Fruit fly (Drosophila melanogaster) whole organism, embryonic: ENCODE measurements around the gene Fer3HCH.

ENCODE experiments used
- ATbp ChIP-seq: fragments of 200-800 bp; sonication (Bioruptor generic); optimal IDR thresholded peaks from 2 replicates; lab custom pipeline; 2017; ENCODE audit warnings: missing biosample characterization, mild to moderate bottlenecking, missing genetic modification characterization, missing genetic modification reagents
- Aef1 ChIP-seq: fragments of 200-800 bp; sonication (Bioruptor generic); IDR thresholded peaks from 3 replicates; pipeline ENCODE4 v1.3.6; 2022; ENCODE audit warnings: missing biosample characterization, missing genetic modification characterization
- C15 ChIP-seq: fragments of 200-800 bp; sonication (Bioruptor generic); IDR thresholded peaks from 3 replicates; pipeline ENCODE4 v1.3.6; 2022; ENCODE audit warnings: missing biosample characterization, missing genetic modification characterization
- CG10321 ChIP-seq: fragments of 200-800 bp; sonication (Bioruptor generic); IDR thresholded peaks from 2 replicates; pipeline ENCODE4 v1.3.6; 2022; ENCODE audit warnings: missing biosample characterization, missing genetic modification characterization
- CG11456 ChIP-seq: fragments of 200-800 bp; sonication (Bioruptor generic); IDR thresholded peaks from 3 replicates; pipeline ENCODE4 v1.3.6; 2022; ENCODE audit warnings: missing biosample characterization, missing genetic modification characterization
- CG12391 ChIP-seq: fragments of 200-800 bp; sonication (Bioruptor generic); optimal IDR thresholded peaks from 3 replicates; lab custom pipeline; 2018; ENCODE audit warnings: missing biosample characterization, mild to moderate bottlenecking, missing genetic modification characterization, moderate library complexity
- CG13624 ChIP-seq: fragments of 200-800 bp; sonication (Bioruptor generic); optimal IDR thresholded peaks from 2 replicates; lab custom pipeline; 2016; ENCODE audit warnings: missing biosample characterization, missing genetic modification characterization
- CG13894 ChIP-seq: fragments of 200-800 bp; sonication (Bioruptor generic); optimal IDR thresholded peaks from 3 replicates; lab custom pipeline; 2018; ENCODE audit warnings: missing biosample characterization, mild to moderate bottlenecking, missing genetic modification characterization, moderate library complexity
- CG14014 ChIP-seq: fragments of 200-800 bp; sonication (Bioruptor generic); IDR thresholded peaks from 2 replicates; pipeline ENCODE4 v1.3.6; 2022; ENCODE audit warnings: missing biosample characterization, missing genetic modification characterization
- CG16779 ChIP-seq: fragments of 200-800 bp; sonication (Bioruptor generic); IDR thresholded peaks from 2 replicates; pipeline ENCODE4 v1.3.6; 2022; ENCODE audit warnings: missing biosample characterization, missing genetic modification characterization
- CG16813 ChIP-seq: fragments of 200-800 bp; sonication (Bioruptor generic); IDR thresholded peaks from 3 replicates; pipeline ENCODE4 v1.3.6; 2022; ENCODE audit warnings: missing biosample characterization, missing genetic modification characterization; ENCODE audit not compliant: partially characterized antibody
- CG17829 ChIP-seq: fragments of 200-800 bp; optimal IDR thresholded peaks from 2 replicates; lab custom pipeline; 2019; ENCODE audit warnings: missing biosample characterization, mild to moderate bottlenecking, missing genetic modification characterization, moderate library complexity
- CG32767 ChIP-seq: fragments of 200-800 bp; sonication (Bioruptor generic); IDR thresholded peaks from 2 replicates; pipeline ENCODE4 v1.3.6; 2022; ENCODE audit warnings: missing biosample characterization, missing genetic modification characterization
- CG4282 ChIP-seq: fragments of 200-800 bp; sonication (Bioruptor generic); optimal IDR thresholded peaks from 2 replicates; lab custom pipeline; 2016; ENCODE audit warnings: missing biosample characterization, missing genetic modification characterization
- CG4424 ChIP-seq: fragments of 200-800 bp; sonication (Bioruptor generic); optimal IDR thresholded peaks from 3 replicates; lab custom pipeline; 2016; ENCODE audit warnings: missing biosample characterization, missing genetic modification characterization
- CG6689 ChIP-seq: fragments of 200-800 bp; sonication (Bioruptor generic); IDR thresholded peaks from 2 replicates; pipeline ENCODE4 v1.3.6; 2022; ENCODE audit warnings: missing biosample characterization, missing genetic modification characterization
- CG8359 ChIP-seq: fragments of 200-800 bp; sonication (Bioruptor generic); optimal IDR thresholded peaks from 2 replicates; lab custom pipeline; 2017; ENCODE audit warnings: missing biosample characterization, mild to moderate bottlenecking, missing genetic modification characterization, borderline replicate concordance
- CG8388 ChIP-seq: fragments of 200-800 bp; sonication (Bioruptor generic); optimal IDR thresholded peaks from 2 replicates; lab custom pipeline; 2019; ENCODE audit warnings: missing biosample characterization, mild to moderate bottlenecking, missing genetic modification characterization, moderate library complexity
- CG9215 ChIP-seq: fragments of 200-800 bp; sonication (Bioruptor generic); IDR thresholded peaks from 2 replicates; pipeline ENCODE4 v1.3.6; 2022; ENCODE audit warnings: missing biosample characterization, missing genetic modification characterization
- CG9609 ChIP-seq: fragments of 200-800 bp; sonication (Bioruptor generic); optimal IDR thresholded peaks from 3 replicates; lab custom pipeline; 2016; ENCODE audit warnings: missing biosample characterization, missing genetic modification characterization
- Drgx ChIP-seq: fragments of 200-800 bp; sonication (Bioruptor generic); IDR thresholded peaks from 2 replicates; pipeline ENCODE4 v1.3.6; 2022; ENCODE audit warnings: missing biosample characterization, missing genetic modification characterization
- E2f2 ChIP-seq: fragments of 200-800 bp; sonication (Bioruptor generic); IDR thresholded peaks from 2 replicates; pipeline ENCODE4 v1.3.6; 2022; ENCODE audit warnings: missing biosample characterization, missing genetic modification characterization
- Elba2 ChIP-seq: fragments of 200-800 bp; sonication (Bioruptor generic); optimal IDR thresholded peaks from 3 replicates; lab custom pipeline; 2016; ENCODE audit warnings: missing biosample characterization, missing genetic modification characterization
- HLH3B ChIP-seq: fragments of 200-800 bp; sonication (Bioruptor generic); IDR thresholded peaks from 2 replicates; pipeline ENCODE4 v1.3.6; 2022; ENCODE audit warnings: missing biosample characterization, missing genetic modification characterization
- Jarid2 ChIP-seq: fragments of 200-800 bp; sonication (Bioruptor generic); optimal IDR thresholded peaks from 3 replicates; lab custom pipeline; 2017; ENCODE audit warnings: mild to moderate bottlenecking, missing biosample characterization, missing genetic modification reagents, missing genetic modification characterization
- Lim3 ChIP-seq: fragments of 200-800 bp; sonication (Bioruptor generic); IDR thresholded peaks from 2 replicates; pipeline ENCODE4 v1.3.6; 2022; ENCODE audit warnings: missing biosample characterization, missing genetic modification characterization
- Lpt ChIP-seq: fragments of >200 bp; optimal IDR thresholded peaks from 2 replicates; lab custom pipeline; 2018; ENCODE audit warnings: missing biosample characterization, missing genetic modification characterization
- Max ChIP-seq: fragments of 200-800 bp; sonication (Bioruptor generic); optimal IDR thresholded peaks from 2 replicates; lab custom pipeline; 2016; ENCODE audit warnings: missing biosample characterization, mild to moderate bottlenecking, missing genetic modification characterization
- Stat92E ChIP-seq, 3 experiments: fragments of >200 bp in 2 of 3; fragments of 200-800 bp in 1 of 3; sonication (Bioruptor generic) in 1 of 3; optimal IDR thresholded peaks; 2 replicates each; lab custom pipeline; 2017 to 2019; ENCODE audit warnings: missing biosample characterization in 3 of 3, missing genetic modification characterization in 3 of 3, mild to moderate bottlenecking in 1 of 3, moderate library complexity in 1 of 3
- ab ChIP-seq: fragments of 200-800 bp; sonication (Bioruptor generic); optimal IDR thresholded peaks from 2 replicates; lab custom pipeline; 2016; ENCODE audit warnings: missing biosample characterization, missing genetic modification characterization
- abd-A ChIP-seq: fragments of 200-800 bp; sonication (Bioruptor generic); optimal IDR thresholded peaks from 3 replicates; lab custom pipeline; 2019; ENCODE audit warnings: missing biosample characterization, mild to moderate bottlenecking, missing genetic modification characterization, moderate library complexity
- ac ChIP-seq: fragments of 200-800 bp; sonication (Bioruptor generic); optimal IDR thresholded peaks from 3 replicates; lab custom pipeline; 2017; ENCODE audit warnings: missing biosample characterization, mild to moderate bottlenecking, missing genetic modification characterization
- ato ChIP-seq: fragments of 200-800 bp; sonication (Bioruptor generic); IDR thresholded peaks from 2 replicates; pipeline ENCODE4 v1.3.6; 2022; ENCODE audit warnings: missing biosample characterization, missing genetic modification characterization; ENCODE audit not compliant: partially characterized antibody
- corto ChIP-seq: fragments of 200-800 bp; sonication (Bioruptor generic); optimal IDR thresholded peaks from 2 replicates; lab custom pipeline; 2016; ENCODE audit warnings: missing biosample characterization, mild to moderate bottlenecking, missing genetic modification characterization, moderate library complexity
- dimm ChIP-seq: fragments of 200-800 bp; sonication (Bioruptor generic); IDR thresholded peaks from 2 replicates; pipeline ENCODE4 v1.3.6; 2022; ENCODE audit warnings: missing biosample characterization, missing genetic modification characterization
- dmrt99B ChIP-seq: fragments of 200-800 bp; sonication (Bioruptor generic); optimal IDR thresholded peaks from 2 replicates; lab custom pipeline; 2018; ENCODE audit warnings: missing biosample characterization, mild to moderate bottlenecking, missing genetic modification characterization, moderate library complexity
- eyg ChIP-seq: fragments of 200-800 bp; sonication (Bioruptor generic); optimal IDR thresholded peaks from 3 replicates; lab custom pipeline; 2016; ENCODE audit warnings: missing biosample characterization, missing genetic modification characterization
- fd102C ChIP-seq: fragments of 200-800 bp; sonication (Bioruptor generic); optimal IDR thresholded peaks from 2 replicates; lab custom pipeline; 2018; ENCODE audit warnings: missing biosample characterization, mild to moderate bottlenecking, missing genetic modification characterization, moderate library complexity
- fd96Cb ChIP-seq: fragments of 200-800 bp; sonication (Bioruptor generic); optimal IDR thresholded peaks from 2 replicates; lab custom pipeline; 2018; ENCODE audit warnings: missing biosample characterization, mild to moderate bottlenecking, missing genetic modification characterization, moderate library complexity
- ftz-f1 ChIP-seq: fragments of 200-800 bp; sonication (Bioruptor generic); optimal IDR thresholded peaks from 2 replicates; lab custom pipeline; 2016; ENCODE audit warnings: missing biosample characterization, missing genetic modification characterization
- kni ChIP-seq: fragments of 200-800 bp; sonication (Bioruptor generic); optimal IDR thresholded peaks from 3 replicates; lab custom pipeline; 2017; ENCODE audit warnings: mild to moderate bottlenecking, missing biosample characterization, missing genetic modification reagents, missing genetic modification characterization
- lilli ChIP-seq: fragments of 200-800 bp; sonication (Bioruptor generic); optimal IDR thresholded peaks from 3 replicates; lab custom pipeline; 2016; ENCODE audit warnings: missing biosample characterization, missing genetic modification characterization
- mirr ChIP-seq: fragments of 200-800 bp; sonication (Bioruptor generic); optimal IDR thresholded peaks from 3 replicates; lab custom pipeline; 2018; ENCODE audit warnings: missing biosample characterization, mild to moderate bottlenecking, missing genetic modification characterization
- onecut ChIP-seq: fragments of 200-800 bp; sonication (Bioruptor generic); IDR thresholded peaks from 2 replicates; pipeline ENCODE4 v1.3.6; 2022; ENCODE audit warnings: missing biosample characterization, missing genetic modification characterization
- pb ChIP-seq: fragments of 200-800 bp; sonication (Bioruptor generic); optimal IDR thresholded peaks from 3 replicates; lab custom pipeline; 2016; ENCODE audit warnings: missing biosample characterization, missing genetic modification characterization
- psq ChIP-seq: fragments of 200-800 bp; sonication (Bioruptor generic); optimal IDR thresholded peaks from 2 replicates; lab custom pipeline; 2017; ENCODE audit warnings: missing biosample characterization, missing genetic modification characterization
- ranshi ChIP-seq: fragments of 200-800 bp; sonication (Bioruptor generic); IDR thresholded peaks from 2 replicates; pipeline ENCODE4 v1.3.6; 2022; ENCODE audit warnings: missing biosample characterization, missing genetic modification characterization
- seq ChIP-seq: fragments of 200-800 bp; sonication (Bioruptor generic); IDR thresholded peaks from 2 replicates; pipeline ENCODE4 v1.3.6; 2022; ENCODE audit warnings: missing biosample characterization, missing genetic modification characterization
- sim ChIP-seq: fragments of 200-800 bp; sonication (Bioruptor generic); IDR thresholded peaks from 2 replicates; pipeline ENCODE4 v1.3.6; 2022; ENCODE audit warnings: missing biosample characterization, missing genetic modification characterization
- usp ChIP-seq: fragments of >200 bp; optimal IDR thresholded peaks from 2 replicates; lab custom pipeline; 2017; ENCODE audit warnings: missing biosample characterization, missing genetic modification characterization

The Fer3HCH gene

DNA sequence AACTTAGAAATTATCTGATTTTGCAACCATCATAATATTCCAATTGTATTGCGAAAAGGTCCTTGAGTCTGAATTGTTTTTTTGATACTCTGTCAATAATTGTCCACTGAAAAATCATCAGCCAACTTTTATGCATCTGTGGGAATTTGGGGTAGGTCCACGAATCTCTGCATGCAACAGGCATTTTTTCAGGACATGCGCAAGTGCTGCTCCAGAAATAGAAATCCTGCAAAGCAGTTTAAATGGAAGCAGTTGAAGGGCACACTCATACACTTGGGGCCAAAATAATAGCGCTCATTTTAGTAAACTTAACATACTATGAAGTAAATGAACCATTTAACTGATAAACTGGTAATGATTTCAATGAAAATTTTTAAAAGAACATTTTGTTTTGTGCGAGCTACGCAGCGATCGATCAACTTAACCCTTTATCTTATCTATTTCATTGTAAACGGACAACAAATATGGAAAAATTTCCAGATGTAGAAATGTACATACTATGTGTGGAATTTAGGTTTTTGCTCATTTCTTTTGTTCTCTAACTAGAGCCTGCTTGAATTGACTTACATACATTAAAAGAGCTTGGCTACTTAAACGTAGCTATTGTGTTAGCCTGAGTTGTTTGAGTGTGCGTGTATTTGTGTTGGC lies 22.3 kb upstream of the Fer3HCH start (continued):
- peak; percentile 83 for TF ChIP-seq dmrt99B
- peak; percentile 36 for TF ChIP-seq CG8359 (GFP tag; lab: Kevin White, UChicago)
- TF ChIP-seq onecut (GFP tag; lab: Robert Waterston, UW): peak; percentile 55
- TF ChIP-seq psq: no peak
- TF ChIP-seq Elba2 (GFP tag; lab: Kevin White, UChicago): no peak
- TF ChIP-seq CG9609: peak; percentile 66
- TF ChIP-seq kni: no peak
- no peak for TF ChIP-seq pb (GFP tag; lab: Kevin White, UChicago)
- peak; percentile 8 for TF ChIP-seq eyg (GFP tag; lab: Kevin White, UChicago)
- 0 out of 2 replicates have a peak, but pooled peaks have one; percentile 7 for TF ChIP-seq E2f2 (GFP tag; lab: Robert Waterston, UW)
- no peak for TF ChIP-seq CG4282 (GFP tag; lab: Kevin White, UChicago)
- TF ChIP-seq CG13624 (GFP tag; lab: Kevin White, UChicago): peak; percentile 58
- TF ChIP-seq Aef1: no peak
- TF ChIP-seq CG9215 (GFP tag; lab: Robert Waterston, UW): no peak
- TF ChIP-seq dimm: no peak
- TF ChIP-seq CG17829 (tag; lab: Kevin White, UChicago): peak; percentile 65
- TF ChIP-seq CG16813 (GFP tag; lab: Robert Waterston, UW): no peak
- TF ChIP-seq C15 (GFP tag; lab: Robert Waterston, UW): no peak
- peak; percentile 61 for TF ChIP-seq mirr (GFP tag; lab: Kevin White, UChicago)
- peak; percentile 34; the same call in 1 of the 2 replicates for TF ChIP-seq sim (GFP tag; lab: Robert Waterston, UW)
- peak; percentile 29 for TF ChIP-seq ab (GFP tag; lab: Kevin White, UChicago)
- TF ChIP-seq CG16779 (GFP tag; lab: Robert Waterston, UW): no peak
- peak; percentile 3 for TF ChIP-seq corto (GFP tag; lab: Kevin White, UChicago)
- peak; percentile 59; the same call in 1 of the 2 replicates for TF ChIP-seq Drgx
- no peak for TF ChIP-seq fd102C
- TF ChIP-seq seq (GFP tag; lab: Robert Waterston, UW): 0 out of 2 replicates have a peak, but pooled peaks have one; percentile 16
- TF ChIP-seq HLH3B (GFP tag; lab: Robert Waterston, UW): no peak
- no peak for TF ChIP-seq Lim3
- TF ChIP-seq Jarid2: peak; percentile 32
- peak; percentile 54 for TF ChIP-seq CG13894 (tag; lab: Kevin White, UChicago)
- TF ChIP-seq ftz-f1 (GFP tag; lab: Kevin White, UChicago): no peak
- no peak for TF ChIP-seq CG11456 (GFP tag; lab: Robert Waterston, UW)
- TF ChIP-seq CG4424: peak; percentile 73
- TF ChIP-seq ato: no peak
- peak; percentile 70 for TF ChIP-seq lilli
- peak; percentile 54 for TF ChIP-seq ATbp (GFP tag; lab: Kevin White, UChicago)
- no peak for TF ChIP-seq usp
- TF ChIP-seq CG14014: 0 out of 2 replicates have a peak, but pooled peaks have one; percentile 39
- TF ChIP-seq Max (GFP tag; lab: Kevin White, UChicago): peak; percentile 65
- TF ChIP-seq CG32767 (GFP tag; lab: Robert Waterston, UW): peak; percentile 50; the same call in 1 of the 2 replicates
- no peak for TF ChIP-seq Lpt (GFP tag; lab: Kevin White, UChicago)
- peak; percentile 74 for TF ChIP-seq CG12391 (tag; lab: Kevin White, UChicago)
- TF ChIP-seq abd-A (tag; lab: Kevin White, UChicago): no peak
- TF ChIP-seq fd96Cb (tag; lab: Kevin White, UChicago): peak; percentile 64
- peak in 1 of 3 experiments; percentile 11 for TF ChIP-seq Stat92E (GFP tag; optimal IDR thresholded peaks at IDR 0.05; lab: Kevin White, UChicago)
- peak; percentile 62 for TF ChIP-seq CG6689 (GFP tag; lab: Robert Waterston, UW)
- no peak for TF ChIP-seq ranshi
- TF ChIP-seq CG10321: no peak
- peak; percentile 73 for TF ChIP-seq CG8388 (GFP tag; lab: Kevin White, UChicago)
- TF ChIP-seq ac: peak; percentile 42
